Worm (Caenorhabditis elegans): ENCODE results near the gene dnc-2.

DNA sequence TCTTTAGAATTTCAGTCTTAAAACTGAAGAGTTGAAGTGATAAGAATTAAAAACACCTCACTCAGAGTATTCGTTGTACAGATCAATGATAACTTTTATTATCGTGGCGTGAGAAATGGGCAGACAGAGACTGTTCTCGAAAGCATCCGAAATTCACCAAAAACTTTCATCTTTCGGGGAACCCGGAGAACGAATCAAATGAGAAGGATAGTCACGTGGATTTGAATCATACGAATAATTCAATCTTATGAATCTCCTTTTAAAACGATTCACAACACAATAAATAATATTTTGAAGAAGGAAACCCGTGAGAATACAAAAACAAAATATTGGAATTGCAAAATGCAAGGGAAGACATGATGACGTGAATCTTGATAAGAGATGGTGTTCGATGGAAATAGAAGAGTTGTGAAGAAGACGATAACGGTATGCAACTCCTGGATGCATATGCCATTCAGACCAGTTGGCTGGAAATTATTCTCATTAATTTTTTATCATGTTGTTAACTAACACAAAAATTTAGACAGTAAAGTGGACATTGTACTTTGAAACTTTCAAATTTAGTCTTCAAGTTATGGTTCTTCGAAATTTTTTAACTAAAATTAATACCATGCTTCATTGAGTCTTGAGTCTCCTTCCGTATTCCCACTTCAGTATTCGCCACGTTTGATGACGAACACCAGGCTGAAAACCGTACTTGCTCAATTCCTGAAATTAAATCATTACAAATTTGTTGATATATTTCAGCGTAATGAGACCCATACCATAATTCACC lies 48.5 kb downstream of the dnc-2 start:
- TF ChIP-seq W03F9.2 (tag; optimal IDR thresholded peaks at IDR 0.05) (no peak), him-1 (tag; optimal IDR thresholded peaks at IDR 0.05) (no peak), dao-5 (tag; optimal IDR thresholded peaks at IDR 0.05) (no peak)

Data from whole organism, L4/young adult.